Worm (Caenorhabditis elegans): Measurements from ENCODE around the gene lgc-9.

The lgc-9 gene

ce11 chrIV:3400941-3401340, 14.5 kb upstream of the lgc-9 start:
- no peak for TF ChIP-seq ekl-4 (GFP tag; IDR thresholded peaks at IDR 0.05)
- no peak for TF ChIP-seq tbp1 (GFP tag; optimal IDR thresholded peaks at IDR 0.05)
- TF ChIP-seq tlf-1 (GFP tag; optimal IDR thresholded peaks at IDR 0.05): no peak
- TF ChIP-seq Y53G8AR.9 (GFP tag; conservative IDR thresholded peaks at IDR 0.05): no peak
- TF ChIP-seq F55B11.4 (tag; optimal IDR thresholded peaks at IDR 0.05; ENCODE audit: borderline replicate concordance, insufficient read depth): no peak
- TF ChIP-seq egl-44 (GFP tag; IDR thresholded peaks at IDR 0.05): no peak
- TF ChIP-seq hmg-1.2 (GFP tag; IDR thresholded peaks at IDR 0.05): no peak
- no peak for TF ChIP-seq K11D2.4 (GFP tag; IDR thresholded peaks at IDR 0.05)
- no peak for TF ChIP-seq mxl-1 (tag; optimal IDR thresholded peaks at IDR 0.05)
- TF ChIP-seq nfyb-1 (GFP tag; IDR thresholded peaks at IDR 0.05): no peak

ce11 chrIV:3418741-3419140, 3.3 kb downstream of the lgc-9 start:
- TF ChIP-seq Y56A3A.18 (GFP tag; IDR thresholded peaks at IDR 0.05) (no peak), attf-6 (GFP tag; IDR thresholded peaks at IDR 0.05) (no peak), Y53G8AR.9 (GFP tag; conservative IDR thresholded peaks at IDR 0.05) (no peak), lin-35 (GFP tag; optimal IDR thresholded peaks at IDR 0.05) (no peak), Y79H2A.3 (GFP tag; conservative IDR thresholded peaks at IDR 0.05) (no peak), bed-2 (GFP tag; IDR thresholded peaks at IDR 0.05) (no peak), ceh-27 (GFP tag; optimal IDR thresholded peaks at IDR 0.05) (no peak), lir-1 (GFP tag; conservative IDR thresholded peaks at IDR 0.05) (no peak), ceh-58 (GFP tag; IDR thresholded peaks at IDR 0.05) (no peak), snpc-3.4 (tag; optimal IDR thresholded peaks at IDR 0.05) (no peak), ztf-26 (tag; optimal IDR thresholded peaks at IDR 0.05) (no peak)

ce11 chrIV:3422516-3422915, 7.0 kb downstream of the lgc-9 start, which contains the start of gene C04C3.6:
TSS of gene C04C3.6 (minus strand) at chrIV:3422616.
- TF ChIP-seq ama-1 (optimal IDR thresholded peaks at IDR 0.05): no peak
- TF ChIP-seq ama-1 (GFP tag; optimal IDR thresholded peaks at IDR 0.05): no peak
- no peak for TF ChIP-seq Y53F4B.3 (GFP tag; IDR thresholded peaks at IDR 0.05)
- TF ChIP-seq ztf-25 (GFP tag; IDR thresholded peaks at IDR 0.05): no peak
- no peak for TF ChIP-seq ekl-4 (GFP tag; IDR thresholded peaks at IDR 0.05)
- no peak for TF ChIP-seq lin-54 (GFP tag; optimal IDR thresholded peaks at IDR 0.05)
- no peak for TF ChIP-seq ceh-40 (GFP tag; IDR thresholded peaks at IDR 0.05)

ce11 chrIV:3428434-3428950, 13.0 kb downstream of the lgc-9 start, which contains the start of the genes C04C3.9 and srz-60:
TSS of gene C04C3.9 (minus strand) at chrIV:3428534.
TSS of gene srz-60 (plus strand) at chrIV:3428900.
- TF ChIP-seq aptf-2 (GFP tag; conservative IDR thresholded peaks at IDR 0.05) (no peak), him-1 (tag; optimal IDR thresholded peaks at IDR 0.05) (no peak), rec-8 (tag; optimal IDR thresholded peaks at IDR 0.05) (no peak), madf-6 (GFP tag; IDR thresholded peaks at IDR 0.05) (no peak), F49E8.2 (tag; optimal IDR thresholded peaks at IDR 0.05; ENCODE audit: insufficient read depth) (no peak), ekl-4 (GFP tag; IDR thresholded peaks at IDR 0.05) (no peak), ceh-58 (GFP tag; IDR thresholded peaks at IDR 0.05) (no peak), gei-17 (GFP tag; optimal IDR thresholded peaks at IDR 0.05) (no peak), bed-2 (GFP tag; IDR thresholded peaks at IDR 0.05) (no peak), ceh-79 (tag; optimal IDR thresholded peaks at IDR 0.05) (no peak), F57C9.4 (tag; optimal IDR thresholded peaks at IDR 0.05) (no peak), unc-62 (GFP tag; optimal IDR thresholded peaks at IDR 0.05) (no peak), ceh-40 (GFP tag; IDR thresholded peaks at IDR 0.05) (no peak)

Measured in whole organism, young adult.